Fruit fly (Drosophila melanogaster) whole organism, embryonic: ENCODE data around the gene Tis11.

Experiments
- Bgb ChIP-seq: fragments of 200-800 bp; sonication (Bioruptor generic); IDR thresholded peaks from 2 replicates; pipeline ENCODE4 v1.3.6; 2022; ENCODE audit warnings: missing biosample characterization, missing genetic modification characterization; ENCODE audit not compliant: partially characterized antibody
- CG10209 ChIP-seq: fragments of 200-800 bp; sonication (Bioruptor generic); optimal IDR thresholded peaks from 3 replicates; lab custom pipeline; 2017; ENCODE audit warnings: missing biosample characterization, mild to moderate bottlenecking, missing genetic modification characterization, missing genetic modification reagents
- CG10431 ChIP-seq: fragments of 200-800 bp; sonication (Bioruptor generic); optimal IDR thresholded peaks from 3 replicates; lab custom pipeline; 2018; ENCODE audit warnings: missing biosample characterization, mild to moderate bottlenecking, missing genetic modification characterization
- CG11247 ChIP-seq: fragments of 200-800 bp; sonication (Bioruptor generic); IDR thresholded peaks from 2 replicates; pipeline ENCODE4 v1.3.6; 2022; ENCODE audit warnings: missing biosample characterization, missing genetic modification characterization
- CG11695 ChIP-seq: fragments of 200-800 bp; sonication (Bioruptor generic); IDR thresholded peaks from 3 replicates; pipeline ENCODE4 v1.3.6; 2022; ENCODE audit warnings: missing biosample characterization, missing genetic modification characterization
- CG12391 ChIP-seq: fragments of 200-800 bp; sonication (Bioruptor generic); optimal IDR thresholded peaks from 3 replicates; lab custom pipeline; 2018; ENCODE audit warnings: missing biosample characterization, mild to moderate bottlenecking, missing genetic modification characterization, moderate library complexity
- CG12744 ChIP-seq: fragments of 200-800 bp; sonication (Bioruptor generic); optimal IDR thresholded peaks from 2 replicates; lab custom pipeline; 2016; ENCODE audit warnings: missing biosample characterization, missing genetic modification characterization
- CG18011 ChIP-seq: fragments of 200-800 bp; sonication (Bioruptor generic); optimal IDR thresholded peaks from 2 replicates; lab custom pipeline; 2017; ENCODE audit warnings: missing biosample characterization, missing genetic modification characterization, mild to moderate bottlenecking, moderate library complexity, missing genotype
- CG18476 ChIP-seq: fragments of 200-800 bp; sonication (Bioruptor generic); optimal IDR thresholded peaks from 2 replicates; lab custom pipeline; 2016; ENCODE audit warnings: missing biosample characterization, mild to moderate bottlenecking, missing genetic modification characterization
- CG2129 ChIP-seq: fragments of 200-800 bp; sonication (Bioruptor generic); IDR thresholded peaks from 2 replicates; pipeline ENCODE4 v1.3.6; 2022; ENCODE audit warnings: missing biosample characterization, missing genetic modification characterization; ENCODE audit not compliant: partially characterized antibody
- CG2889 ChIP-seq: fragments of 200-800 bp; sonication (Bioruptor generic); IDR thresholded peaks from 3 replicates; pipeline ENCODE4 v1.3.6; 2022; ENCODE audit warnings: missing biosample characterization, missing genetic modification characterization
- CG32767 ChIP-seq: fragments of 200-800 bp; sonication (Bioruptor generic); IDR thresholded peaks from 2 replicates; pipeline ENCODE4 v1.3.6; 2022; ENCODE audit warnings: missing biosample characterization, missing genetic modification characterization
- CG33557 ChIP-seq: fragments of 200-800 bp; sonication (Bioruptor generic); optimal IDR thresholded peaks from 2 replicates; lab custom pipeline; 2019; ENCODE audit warnings: missing biosample characterization, mild to moderate bottlenecking, missing genetic modification characterization, moderate library complexity
- CG42726 ChIP-seq: fragments of 200-800 bp; sonication (Bioruptor generic); IDR thresholded peaks from 2 replicates; pipeline ENCODE4 v1.3.6; 2022; ENCODE audit warnings: missing biosample characterization, missing genetic modification characterization; ENCODE audit not compliant: partially characterized antibody
- CG6175 ChIP-seq: fragments of 200-800 bp; sonication (Bioruptor generic); IDR thresholded peaks from 3 replicates; pipeline ENCODE4 v1.3.6; 2022; ENCODE audit warnings: missing biosample characterization, missing genetic modification characterization
- CG7745 ChIP-seq: fragments of 200-800 bp; sonication (Bioruptor generic); optimal IDR thresholded peaks from 2 replicates; lab custom pipeline; 2018; ENCODE audit warnings: missing biosample characterization, mild to moderate bottlenecking, missing genetic modification characterization, moderate library complexity
- CG9215 ChIP-seq: fragments of 200-800 bp; sonication (Bioruptor generic); IDR thresholded peaks from 2 replicates; pipeline ENCODE4 v1.3.6; 2022; ENCODE audit warnings: missing biosample characterization, missing genetic modification characterization
- Dad ChIP-seq: fragments of 200-800 bp; sonication (Bioruptor generic); optimal IDR thresholded peaks from 3 replicates; lab custom pipeline; 2016; ENCODE audit warnings: missing biosample characterization, missing genetic modification characterization
- Dek ChIP-seq: fragments of 200-800 bp; sonication (Bioruptor generic); optimal IDR thresholded peaks from 3 replicates; lab custom pipeline; 2019; ENCODE audit warnings: missing biosample characterization, mild to moderate bottlenecking, missing genetic modification characterization, moderate library complexity
- Dfd ChIP-seq, 2 experiments: fragments of >200 bp; optimal IDR thresholded peaks; 2 replicates each; lab custom pipeline; 2017; ENCODE audit warnings: missing biosample characterization in 2 of 2, missing genetic modification characterization in 2 of 2
- Hr78 ChIP-seq, 2 experiments: fragments of 200-800 bp in 1 of 2; fragments of >200 bp in 1 of 2; sonication (Bioruptor generic) in 1 of 2; optimal IDR thresholded peaks; 2 replicates each; lab custom pipeline; 2017 to 2019; ENCODE audit warnings: missing biosample characterization in 2 of 2, missing genetic modification characterization in 2 of 2, mild to moderate bottlenecking in 1 of 2, moderate library complexity in 1 of 2
- Jarid2 ChIP-seq: fragments of 200-800 bp; sonication (Bioruptor generic); optimal IDR thresholded peaks from 3 replicates; lab custom pipeline; 2017; ENCODE audit warnings: mild to moderate bottlenecking, missing biosample characterization, missing genetic modification reagents, missing genetic modification characterization
- Med ChIP-seq: fragments of 200-800 bp; sonication (Bioruptor generic); peaks from one replicate; lab custom pipeline; 2016; ENCODE audit warnings: missing biosample characterization, missing genetic modification characterization, mild to moderate bottlenecking, inconsistent platforms, moderate library complexity
- NFAT ChIP-seq: fragments of 200-800 bp; sonication (Bioruptor generic); IDR thresholded peaks from 2 replicates; pipeline ENCODE4 v1.3.6; 2022; ENCODE audit warnings: missing biosample characterization, missing genetic modification characterization
- Optix ChIP-seq: fragments of 200-800 bp; sonication (Bioruptor generic); IDR thresholded peaks from 3 replicates; pipeline ENCODE4 v1.3.6; 2022; ENCODE audit warnings: missing biosample characterization, missing genetic modification characterization
- Ptx1 ChIP-seq: fragments of 200-800 bp; sonication (Bioruptor generic); IDR thresholded peaks from 2 replicates; pipeline ENCODE4 v1.3.6; 2022; ENCODE audit warnings: missing biosample characterization, missing genetic modification characterization
- Sox102F ChIP-seq: fragments of 200-800 bp; sonication (Bioruptor generic); optimal IDR thresholded peaks from 2 replicates; lab custom pipeline; 2018; ENCODE audit warnings: missing biosample characterization, mild to moderate bottlenecking, missing genetic modification characterization, moderate library complexity
- Sry-β ChIP-seq: fragments of 200-800 bp; sonication (Bioruptor generic); optimal IDR thresholded peaks from 2 replicates; lab custom pipeline; 2018; ENCODE audit warnings: missing biosample characterization, mild to moderate bottlenecking, missing genetic modification characterization, moderate library complexity
- Stat92E ChIP-seq, 3 experiments: fragments of >200 bp in 2 of 3; fragments of 200-800 bp in 1 of 3; sonication (Bioruptor generic) in 1 of 3; optimal IDR thresholded peaks; 2 replicates each; lab custom pipeline; 2017 to 2019; ENCODE audit warnings: missing biosample characterization in 3 of 3, missing genetic modification characterization in 3 of 3, mild to moderate bottlenecking in 1 of 3, moderate library complexity in 1 of 3
- Xrp1 ChIP-seq: fragments of 200-800 bp; sonication (Bioruptor generic); IDR thresholded peaks from 2 replicates; pipeline ENCODE4 v1.3.6; 2022; ENCODE audit warnings: missing biosample characterization, missing genetic modification characterization
- aop ChIP-seq: fragments of 200-800 bp; sonication (Bioruptor generic); IDR thresholded peaks from 2 replicates; pipeline ENCODE4 v1.3.6; 2022; ENCODE audit warnings: missing biosample characterization, missing genetic modification characterization
- bigmax ChIP-seq: fragments of 200-800 bp; sonication (Bioruptor generic); optimal IDR thresholded peaks from 2 replicates; lab custom pipeline; 2018; ENCODE audit warnings: missing biosample characterization, mild to moderate bottlenecking, missing genetic modification characterization
- corto ChIP-seq: fragments of 200-800 bp; sonication (Bioruptor generic); optimal IDR thresholded peaks from 2 replicates; lab custom pipeline; 2016; ENCODE audit warnings: missing biosample characterization, mild to moderate bottlenecking, missing genetic modification characterization, moderate library complexity
- crol ChIP-seq: fragments of 200-800 bp; sonication (Bioruptor generic); IDR thresholded peaks from 2 replicates; pipeline ENCODE4 v1.3.6; 2022; ENCODE audit warnings: missing biosample characterization, missing genetic modification characterization
- da ChIP-seq: fragments of 200-800 bp; sonication (Bioruptor generic); optimal IDR thresholded peaks from 2 replicates; lab custom pipeline; 2016; ENCODE audit warnings: missing biosample characterization, missing genetic modification characterization
- dimm ChIP-seq: fragments of 200-800 bp; sonication (Bioruptor generic); IDR thresholded peaks from 2 replicates; pipeline ENCODE4 v1.3.6; 2022; ENCODE audit warnings: missing biosample characterization, missing genetic modification characterization
- disco-r ChIP-seq: fragments of 200-800 bp; sonication (Bioruptor generic); optimal IDR thresholded peaks from 2 replicates; lab custom pipeline; 2016; ENCODE audit warnings: missing biosample characterization, missing genetic modification characterization
- gce ChIP-seq: fragments of 200-800 bp; sonication (Bioruptor generic); IDR thresholded peaks from 3 replicates; pipeline ENCODE4 v1.3.6; 2022; ENCODE audit warnings: missing biosample characterization, missing genetic modification characterization
- gcm2 ChIP-seq: fragments of 200-800 bp; sonication (Bioruptor generic); optimal IDR thresholded peaks from 2 replicates; lab custom pipeline; 2016; ENCODE audit warnings: missing biosample characterization, missing genetic modification characterization
- gsb ChIP-seq: fragments of 200-800 bp; sonication (Bioruptor generic); IDR thresholded peaks from 2 replicates; pipeline ENCODE4 v1.3.6; 2022; ENCODE audit warnings: missing biosample characterization, missing genetic modification characterization
- gsb-n ChIP-seq: fragments of 200-800 bp; sonication (Bioruptor generic); optimal IDR thresholded peaks from 3 replicates; lab custom pipeline; 2018; ENCODE audit warnings: missing biosample characterization, mild to moderate bottlenecking, missing genetic modification characterization
- h ChIP-seq: fragments of >200 bp; optimal IDR thresholded peaks from 2 replicates; lab custom pipeline; 2017
- row ChIP-seq: fragments of 200-800 bp; sonication (Bioruptor generic); IDR thresholded peaks from 3 replicates; pipeline ENCODE4 v1.3.6; 2022; ENCODE audit warnings: missing biosample characterization, missing genetic modification characterization
- run ChIP-seq: fragments of 200-800 bp; sonication (Bioruptor generic); optimal IDR thresholded peaks from 3 replicates; lab custom pipeline; 2018; ENCODE audit warnings: missing biosample characterization, mild to moderate bottlenecking, missing genetic modification characterization
- slbo ChIP-seq: fragments of 200-800 bp; sonication (Bioruptor generic); IDR thresholded peaks from 2 replicates; pipeline ENCODE4 v1.3.6; 2022; ENCODE audit warnings: missing biosample characterization, missing genetic modification characterization
- sqz ChIP-seq: fragments of 200-800 bp; sonication (Bioruptor generic); optimal IDR thresholded peaks from 3 replicates; lab custom pipeline; 2018; ENCODE audit warnings: missing biosample characterization, mild to moderate bottlenecking, missing genetic modification characterization
- tap ChIP-seq: fragments of 200-800 bp; optimal IDR thresholded peaks from 3 replicates; lab custom pipeline; 2019; ENCODE audit warnings: missing biosample characterization, mild to moderate bottlenecking, missing genetic modification characterization, moderate library complexity
- trh ChIP-seq: fragments of 200-800 bp; sonication (Bioruptor generic); optimal IDR thresholded peaks from 2 replicates; lab custom pipeline; 2016; ENCODE audit warnings: missing biosample characterization, missing genetic modification characterization
- tx ChIP-seq: fragments of 200-800 bp; sonication (Bioruptor generic); optimal IDR thresholded peaks from 2 replicates; lab custom pipeline; 2016; ENCODE audit warnings: missing biosample characterization, missing genetic modification characterization
- wor ChIP-seq: fragments of 200-800 bp; sonication (Bioruptor generic); IDR thresholded peaks from 2 replicates; pipeline ENCODE4 v1.3.6; 2022; ENCODE audit warnings: missing biosample characterization, missing genetic modification characterization
- zfh2 ChIP-seq: fragments of 200-800 bp; sonication (Bioruptor generic); optimal IDR thresholded peaks from 2 replicates; lab custom pipeline; 2016; ENCODE audit warnings: missing biosample characterization, missing genetic modification characterization

Gene Tis11

DNA sequence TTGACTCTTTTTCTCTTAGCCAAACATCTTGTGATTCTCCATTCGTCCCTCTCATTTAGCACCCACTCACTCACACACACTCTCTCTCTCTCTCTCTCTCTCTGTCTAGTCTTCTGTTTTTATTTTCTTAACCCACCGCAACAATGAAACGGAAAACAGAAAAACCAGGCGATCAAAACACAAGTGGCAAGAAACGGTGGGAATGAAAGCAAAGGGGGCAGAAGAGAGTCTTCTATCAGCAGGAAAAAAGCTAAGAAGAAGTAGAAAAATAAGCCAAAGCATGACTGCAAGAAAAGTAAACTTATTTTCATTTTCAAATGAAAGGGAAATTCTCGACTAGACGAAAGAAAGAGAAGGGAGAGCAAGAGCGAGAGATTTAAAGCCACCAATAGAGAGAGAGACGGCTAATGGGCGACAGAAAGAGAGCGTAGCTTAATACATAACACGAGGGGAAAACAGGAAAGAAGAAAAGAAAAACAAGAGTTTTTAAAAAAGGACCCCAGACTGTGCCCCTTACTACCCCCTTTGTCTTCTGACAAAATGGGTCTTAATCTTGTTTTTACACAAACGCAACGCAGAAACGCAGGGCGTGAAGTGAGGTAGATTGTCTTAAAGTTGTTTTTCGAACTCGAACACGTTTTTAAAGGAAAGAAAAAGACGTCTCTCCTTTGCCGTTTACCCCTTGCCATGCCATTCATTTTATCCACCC, 14.8 kb downstream of the Tis11 start (continued):
- no peak for TF ChIP-seq trh (GFP tag; lab: Kevin White, UChicago)
- TF ChIP-seq disco-r, result no peak
- no peak for TF ChIP-seq Bgb (GFP tag; lab: Robert Waterston, UW)
- TF ChIP-seq CG2129 (GFP tag; lab: Robert Waterston, UW), result no peak
- TF ChIP-seq gsb (GFP tag; lab: Robert Waterston, UW), result no peak
- no peak for TF ChIP-seq aop
- peak; percentile 57 for TF ChIP-seq CG7745
- TF ChIP-seq CG10209 (GFP tag; lab: Kevin White, UChicago), result no peak
- TF ChIP-seq zfh2 (GFP tag; lab: Kevin White, UChicago), result no peak
- no peak for TF ChIP-seq CG11695 (GFP tag; lab: Robert Waterston, UW)
- no peak for TF ChIP-seq tap (tag; lab: Kevin White, UChicago)
- TF ChIP-seq Ptx1, result no peak
- no peak for TF ChIP-seq CG18011
- no peak for TF ChIP-seq row (GFP tag; lab: Robert Waterston, UW)
- TF ChIP-seq sqz (GFP tag; lab: Kevin White, UChicago), result peak; percentile 63
- TF ChIP-seq Xrp1 (GFP tag; lab: Robert Waterston, UW), result no peak
- TF ChIP-seq CG12391 (tag; lab: Kevin White, UChicago), result no peak
- peak; percentile 75 for TF ChIP-seq CG33557 (GFP tag; lab: Kevin White, UChicago)
- no peak for TF ChIP-seq CG32767 (GFP tag; lab: Robert Waterston, UW)
- TF ChIP-seq gce (GFP tag; lab: Robert Waterston, UW), result no peak
- TF ChIP-seq CG2889 (GFP tag; lab: Robert Waterston, UW), result no peak
- no peak for TF ChIP-seq CG42726
- no peak for TF ChIP-seq Dfd (GFP tag; optimal IDR thresholded peaks at IDR 0.05; lab: Kevin White, UChicago)
- no peak for TF ChIP-seq Dad (GFP tag; lab: Kevin White, UChicago)
- TF ChIP-seq da (GFP tag; lab: Kevin White, UChicago), result no peak
- TF ChIP-seq corto (GFP tag; lab: Kevin White, UChicago), result peak; percentile 16
- no peak for TF ChIP-seq Optix
- TF ChIP-seq Sox102F (GFP tag; lab: Kevin White, UChicago), result no peak
- no peak for TF ChIP-seq Dek (tag; lab: Kevin White, UChicago)
- no peak for TF ChIP-seq Hr78 (GFP tag; optimal IDR thresholded peaks at IDR 0.05; lab: Kevin White, UChicago)
- no peak for TF ChIP-seq run (tag; lab: Kevin White, UChicago)
- no peak for TF ChIP-seq slbo
- no peak for TF ChIP-seq bigmax (GFP tag; lab: Kevin White, UChicago)
- TF ChIP-seq h (lab: Kevin White, UChicago), result no peak
- peak; percentile 31 for TF ChIP-seq CG10431
- no peak for TF ChIP-seq CG6175 (GFP tag; lab: Robert Waterston, UW)
- TF ChIP-seq Med (GFP tag; lab: Kevin White, UChicago), result peak; percentile 64
- TF ChIP-seq CG11247 (GFP tag; lab: Robert Waterston, UW), result no peak
- TF ChIP-seq Sry-β, result peak; percentile 15
- no peak for TF ChIP-seq dimm (GFP tag; lab: Robert Waterston, UW)
- TF ChIP-seq crol (GFP tag; lab: Robert Waterston, UW), result 0 out of 2 replicates have a peak, but pooled peaks have one; percentile 12
- no peak for TF ChIP-seq tx (GFP tag; lab: Kevin White, UChicago)
- TF ChIP-seq gsb-n, result peak; percentile 19
- TF ChIP-seq CG12744 (GFP tag; lab: Kevin White, UChicago), result no peak
- TF ChIP-seq gcm2 (GFP tag; lab: Kevin White, UChicago), result no peak
- no peak for TF ChIP-seq CG18476
- TF ChIP-seq CG9215, result no peak
- TF ChIP-seq wor (GFP tag; lab: Robert Waterston, UW), result no peak
- no peak for TF ChIP-seq NFAT (GFP tag; lab: Robert Waterston, UW)
- no peak for TF ChIP-seq Stat92E (GFP tag; optimal IDR thresholded peaks at IDR 0.05; lab: Kevin White, UChicago)
- TF ChIP-seq Jarid2, result no peak
